Worm (Caenorhabditis elegans) whole organism, L1 larva: ENCODE data around the gene delm-1.

Experiments used
- C04F5.9 ChIP-seq: sonication (generic microtip); optimal IDR thresholded peaks from 2 replicates; lab custom pipeline; 2016; ENCODE audit warnings: missing genetic modification characterization, missing compliant biosample characterization
- C34B4.2 ChIP-seq: sonication (generic microtip); optimal IDR thresholded peaks from 2 replicates; lab custom pipeline; 2017; ENCODE audit warnings: mild to moderate bottlenecking, missing genetic modification characterization, missing compliant biosample characterization
- Y116A8C.19 ChIP-seq: sonication (generic microtip); optimal IDR thresholded peaks from 2 replicates; lab custom pipeline; 2016; ENCODE audit warnings: missing compliant biosample characterization, missing genetic modification characterization, borderline replicate concordance
- aha-1 ChIP-seq: fragments of 150-350 bp; optimal IDR thresholded peaks from 2 replicates; lab custom pipeline; 2014; ENCODE audit warnings: missing biosample characterization, missing genetic modification characterization
- alr-1 ChIP-seq: fragments of 200-800 bp; sonication (Bioruptor generic); optimal IDR thresholded peaks from 2 replicates; lab custom pipeline; 2018; ENCODE audit warnings: borderline replicate concordance, mild to moderate bottlenecking, missing genetic modification characterization, missing compliant biosample characterization
- ama-1 ChIP-seq: fragments of 150-350 bp; optimal IDR thresholded peaks from 2 replicates; lab custom pipeline; 2014
- blmp-1 ChIP-seq: fragments of 150-350 bp; optimal IDR thresholded peaks from 2 replicates; lab custom pipeline; 2014; ENCODE audit warnings: missing biosample characterization, missing genetic modification characterization
- ceh-63 ChIP-seq: fragments of 200-800 bp; sonication (Bioruptor generic); optimal IDR thresholded peaks from 2 replicates; lab custom pipeline; 2018; ENCODE audit warnings: mild to moderate bottlenecking, missing genetic modification characterization, missing compliant biosample characterization
- ceh-8 ChIP-seq: fragments of 200-800 bp; sonication (Bioruptor generic); optimal IDR thresholded peaks from 2 replicates; lab custom pipeline; 2018; ENCODE audit warnings: mild to moderate bottlenecking, missing genetic modification characterization, moderate library complexity, missing compliant biosample characterization
- ces-1 ChIP-seq: fragments of 150-350 bp; optimal IDR thresholded peaks from 2 replicates; lab custom pipeline; 2014; ENCODE audit warnings: missing biosample characterization, missing genetic modification reagents, missing genetic modification characterization
- efl-1 ChIP-seq, 4 experiments: fragments of 150-350 bp; optimal IDR thresholded peaks in 3 of 4; peaks in 1 of 4; 1 replicate in 1 of 4; 2 replicates in 3 of 4; lab custom pipeline; 2014; ENCODE audit warnings: missing biosample characterization in 2 of 4, missing genetic modification characterization in 2 of 4, missing genetic modification reagents in 2 of 4
- efl-3 ChIP-seq: fragments of 200-800 bp; sonication (Bioruptor generic); optimal IDR thresholded peaks from 2 replicates; lab custom pipeline; 2018; ENCODE audit warnings: mild to moderate bottlenecking, missing genetic modification characterization, missing compliant biosample characterization
- egl-13 ChIP-seq: sonication (generic microtip); optimal IDR thresholded peaks from 2 replicates; lab custom pipeline; 2016; ENCODE audit warnings: missing genotype, missing genetic modification reagents, missing genetic modification characterization, missing compliant biosample characterization
- ets-5 ChIP-seq: fragments of 200-800 bp; sonication (Bioruptor generic); IDR thresholded peaks from 2 replicates; pipeline ENCODE4 v1.3.6; 2022; ENCODE audit warnings: missing genetic modification characterization, missing compliant biosample characterization
- fkh-8 ChIP-seq: sonication (generic microtip); optimal IDR thresholded peaks from 2 replicates; lab custom pipeline; 2016; ENCODE audit warnings: mild to moderate bottlenecking, missing genetic modification characterization, missing compliant biosample characterization
- grh-1 ChIP-seq: fragments of 200-800 bp; sonication (Bioruptor generic); IDR thresholded peaks from 2 replicates; pipeline ENCODE4 v1.3.6; 2022; ENCODE audit warnings: missing genetic modification reagents, missing genetic modification characterization, missing compliant biosample characterization
- hlh-17 ChIP-seq: fragments of 200-800 bp; sonication (Bioruptor generic); optimal IDR thresholded peaks from 2 replicates; lab custom pipeline; 2018; ENCODE audit warnings: missing genetic modification characterization, mild to moderate bottlenecking, missing compliant biosample characterization, moderate library complexity, borderline replicate concordance
- hpl-2 ChIP-seq: fragments of 150-350 bp; optimal IDR thresholded peaks from 2 replicates; lab custom pipeline; 2014; ENCODE audit warnings: missing biosample characterization, missing genetic modification reagents, missing genetic modification characterization
- jun-1 ChIP-seq: fragments of 150-350 bp; optimal IDR thresholded peaks from 2 replicates; lab custom pipeline; 2014; ENCODE audit warnings: missing biosample characterization, missing genetic modification reagents, missing genetic modification characterization
- lin-15B ChIP-seq: fragments of 150-350 bp; sonication (generic microtip); optimal IDR thresholded peaks from 3 replicates; lab custom pipeline; 2014; ENCODE audit warnings: missing biosample characterization, missing genetic modification characterization
- lin-39 ChIP-seq: fragments of 150-350 bp; optimal IDR thresholded peaks from 2 replicates; lab custom pipeline; 2014; ENCODE audit warnings: missing biosample characterization, missing genetic modification reagents, missing genetic modification characterization
- mef-2 ChIP-seq: fragments of 150-350 bp; optimal IDR thresholded peaks from 2 replicates; lab custom pipeline; 2014; ENCODE audit warnings: missing biosample characterization, missing genetic modification characterization
- mep-1 ChIP-seq: fragments of 150-350 bp; optimal IDR thresholded peaks from 2 replicates; lab custom pipeline; 2014; ENCODE audit warnings: missing biosample characterization, missing genetic modification characterization
- nhr-19 ChIP-seq: fragments of 200-800 bp; sonication (Bioruptor generic); conservative IDR thresholded peaks from 2 replicates; pipeline ENCODE4 v1.3.6; 2022; ENCODE audit warnings: missing genetic modification characterization, missing compliant biosample characterization
- nhr-20 ChIP-seq: sonication (generic microtip); optimal IDR thresholded peaks from 2 replicates; lab custom pipeline; 2016; ENCODE audit warnings: mild to moderate bottlenecking, missing genetic modification characterization, missing compliant biosample characterization
- nhr-71 ChIP-seq: sonication (generic microtip); optimal IDR thresholded peaks from 2 replicates; lab custom pipeline; 2016; ENCODE audit warnings: mild to moderate bottlenecking, missing genetic modification characterization, moderate library complexity, missing compliant biosample characterization
- nhr-76 ChIP-seq: sonication (generic microtip); optimal IDR thresholded peaks from 2 replicates; lab custom pipeline; 2017; ENCODE audit warnings: missing biosample characterization, missing genetic modification characterization
- nhr-85 ChIP-seq: sonication (generic microtip); peaks from one replicate; lab custom pipeline; 2016; ENCODE audit warnings: missing genetic modification characterization, inconsistent platforms, missing compliant biosample characterization
- nhr-90 ChIP-seq: sonication (generic microtip); optimal IDR thresholded peaks from 2 replicates; lab custom pipeline; 2016; ENCODE audit warnings: mild to moderate bottlenecking, missing genetic modification characterization, missing compliant biosample characterization; ENCODE audit not compliant: poor library complexity
- pag-3 ChIP-seq: sonication (generic microtip); optimal IDR thresholded peaks from 2 replicates; lab custom pipeline; 2017; ENCODE audit warnings: missing genetic modification characterization, mild to moderate bottlenecking, missing compliant biosample characterization, antibody characterized with exemption, borderline replicate concordance; ENCODE audit not compliant: insufficient read depth
- pax-3 ChIP-seq: fragments of 200-800 bp; sonication (Bioruptor generic); optimal IDR thresholded peaks from 2 replicates; lab custom pipeline; 2018; ENCODE audit warnings: mild to moderate bottlenecking, missing genetic modification characterization, moderate library complexity, missing compliant biosample characterization
- rnt-1 ChIP-seq: sonication (generic microtip); optimal IDR thresholded peaks from 2 replicates; lab custom pipeline; 2016; ENCODE audit warnings: mild to moderate bottlenecking, missing genetic modification characterization, moderate library complexity, missing compliant biosample characterization
- skn-1 ChIP-seq: fragments of 150-350 bp; optimal IDR thresholded peaks from 2 replicates; lab custom pipeline; 2014; ENCODE audit warnings: missing biosample characterization, missing genetic modification characterization
- snu-23 ChIP-seq: sonication (generic microtip); optimal IDR thresholded peaks from 2 replicates; lab custom pipeline; 2016; ENCODE audit warnings: missing genetic modification characterization, missing compliant biosample characterization
- unc-130 ChIP-seq: fragments of 150-350 bp; optimal IDR thresholded peaks from 2 replicates; lab custom pipeline; 2017; ENCODE audit warnings: missing biosample characterization, missing genetic modification characterization, inconsistent platforms
- unc-86 ChIP-seq: sonication (generic microtip); optimal IDR thresholded peaks from 2 replicates; lab custom pipeline; 2016; ENCODE audit warnings: missing genetic modification characterization, missing compliant biosample characterization
- unc-98 ChIP-seq: fragments of 200-800 bp; sonication (Bioruptor generic); IDR thresholded peaks from 2 replicates; pipeline ENCODE4 v1.3.6; 2022; ENCODE audit warnings: missing genetic modification characterization, missing compliant biosample characterization
- xbp-1 ChIP-seq: sonication (generic microtip); optimal IDR thresholded peaks from 2 replicates; lab custom pipeline; 2016; ENCODE audit warnings: missing genetic modification characterization, missing compliant biosample characterization
- zip-4 ChIP-seq: fragments of 200-800 bp; sonication (Bioruptor generic); optimal IDR thresholded peaks from 2 replicates; lab custom pipeline; 2018; ENCODE audit warnings: mild to moderate bottlenecking, missing genetic modification characterization, moderate library complexity, missing compliant biosample characterization
- ztf-11 ChIP-seq, 2 experiments: sonication (generic microtip); optimal IDR thresholded peaks; 2 replicates each; lab custom pipeline; 2016 to 2017; ENCODE audit warnings: missing genetic modification characterization in 2 of 2, missing biosample characterization in 1 of 2, missing compliant biosample characterization in 1 of 2

Gene delm-1

ce11 chrIV:9146819-9147518 is 11.7 kb upstream of the delm-1 start, which contains the start of the genes rpb-12 and aly-2 (continued):
- TF ChIP-seq Y116A8C.19 (tag; lab: Kevin White, UChicago) (no peak), efl-3 (GFP tag; lab: Kevin White, UChicago) (no peak), nhr-20 (tag; lab: Kevin White, UChicago) (peak; percentile 57), unc-130 (tag; lab: Kevin White, UChicago) (peak; percentile 13), hlh-17 (GFP tag; lab: Kevin White, UChicago) (no peak), unc-98 (GFP tag; lab: Robert Waterston, UW) (no peak), pag-3 (no peak), ama-1 (lab: Kevin White, UChicago) (no peak), alr-1 (no peak), zip-4 (peak; percentile 8)

DNA sequence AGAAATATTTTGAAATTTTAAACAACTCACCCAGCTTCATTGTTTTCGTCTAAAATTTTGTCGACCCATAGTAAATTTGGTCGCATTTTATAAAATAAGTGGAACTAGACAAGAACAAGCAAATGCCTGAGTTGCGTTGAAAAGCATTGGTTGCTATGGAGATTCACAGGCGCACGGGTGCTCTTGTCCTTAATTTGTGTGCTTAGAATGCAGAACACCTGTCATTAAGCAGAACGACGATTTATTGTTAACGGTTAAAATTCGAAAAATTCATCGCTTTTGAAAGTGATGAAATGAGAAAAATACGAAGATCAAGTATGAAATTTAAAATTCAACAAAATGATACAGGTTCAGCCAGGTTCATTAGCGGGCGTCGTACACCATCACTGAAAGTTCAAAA is 10.8 kb upstream of the delm-1 start, which contains the start of gene daf-10:
Gene daf-10, minus strand, starts transcription at position 101 of the 400 bp plus-strand sequence.
- TF ChIP-seq nhr-19 (GFP tag; lab: Robert Waterston, UW) (no peak), snu-23 (GFP tag; lab: Kevin White, UChicago) (no peak), efl-1 (optimal IDR thresholded peaks at IDR 0.05; lab: Kevin White, UChicago) (no peak), efl-1 (GFP tag; optimal IDR thresholded peaks at IDR 0.05 in 1 of 2; lab: Kevin White, UChicago) (peak in 1 of 2 experiments; percentile 43), lin-15B (tag; lab: Kevin White, UChicago) (no peak), fkh-8 (peak; percentile 2), nhr-76 (tag; lab: Kevin White, UChicago) (no peak), grh-1 (GFP tag; lab: Robert Waterston, UW) (no peak)

- TF ChIP-seq ceh-8 (GFP tag; lab: Kevin White, UChicago) (no peak), pag-3 (no peak), pax-3 (tag; lab: Kevin White, UChicago) (no peak), ztf-11 (tag; optimal IDR thresholded peaks at IDR 0.05; lab: Kevin White, UChicago) (no peak), rnt-1 (no peak), lin-15B (tag; lab: Kevin White, UChicago) (no peak), C04F5.9 (tag; lab: Kevin White, UChicago) (no peak), nhr-90 (tag; lab: Kevin White, UChicago) (no peak), ces-1 (GFP tag; lab: Kevin White, UChicago) (no peak), mep-1 (tag; lab: Kevin White, UChicago) (no peak), jun-1 (tag; lab: Kevin White, UChicago) (no peak), ets-5 (GFP tag; lab: Robert Waterston, UW) (no peak), aha-1 (no peak), blmp-1 (tag; lab: Kevin White, UChicago) (no peak), mef-2 (tag; lab: Kevin White, UChicago) (no peak), C34B4.2 (tag; lab: Kevin White, UChicago) (no peak), xbp-1 (tag; lab: Kevin White, UChicago) (no peak)
Measured at ce11 chrIV:9144405-9144804, 9.1 kb upstream of the delm-1 start, which contains the start of gene flp-1. flp-1 (plus strand) TSS chrIV:9144705.

- TF ChIP-seq skn-1 (tag; lab: Kevin White, UChicago) (no peak), unc-86 (tag; lab: Kevin White, UChicago) (no peak), nhr-71 (no peak), zip-4 (no peak), ceh-63 (GFP tag; lab: Kevin White, UChicago) (no peak), hpl-2 (GFP tag; lab: Kevin White, UChicago) (no peak), egl-13 (tag; lab: Kevin White, UChicago) (no peak), nhr-85 (tag; lab: Kevin White, UChicago) (no peak), blmp-1 (tag; lab: Kevin White, UChicago) (no peak), lin-39 (tag; lab: Kevin White, UChicago) (no peak)
Measured at ce11 chrIV:9140172-9140805, 5.0 kb upstream of the delm-1 start.
